Worm (Caenorhabditis elegans): ENCODE measurements around the gene Y56A3A.16.
A peak's percentile ranks its signal among the peaks of the same experiment; 100 is the strongest.

Gene Y56A3A.16

DNA sequence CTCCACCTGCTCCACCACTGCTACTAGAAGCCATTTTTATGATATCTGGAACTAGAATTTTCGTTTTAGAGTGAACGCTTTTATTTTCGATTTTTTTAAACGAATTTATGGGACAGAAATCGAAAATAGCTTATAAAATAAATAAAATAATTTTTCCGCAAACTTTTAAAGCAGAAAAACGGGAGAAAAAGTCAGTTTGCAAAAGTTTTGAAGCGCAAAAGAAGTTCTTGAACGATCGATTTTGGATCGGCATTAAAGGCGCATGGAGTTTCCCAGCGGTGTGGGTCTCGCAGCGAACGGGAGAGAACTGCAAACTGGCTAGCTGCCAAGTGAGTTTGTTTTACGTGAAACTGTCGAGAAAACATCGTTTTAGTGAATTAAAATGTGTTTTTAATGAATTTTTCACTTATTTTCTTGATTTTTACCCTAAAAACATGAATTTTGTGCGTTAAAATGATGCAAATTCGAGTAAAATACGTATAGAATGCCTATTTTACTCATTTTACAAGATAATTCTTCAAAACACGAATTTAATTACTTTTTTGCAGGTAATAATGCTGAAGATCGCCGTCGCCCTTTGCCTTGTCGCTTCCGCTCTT lies 6.2 kb upstream of the Y56A3A.16 start, which contains the start of the genes ccf-1 and trap-4 (continued):
- no peak for TF ChIP-seq spr-1 (tag; optimal IDR thresholded peaks at IDR 0.05)
- peak; percentile 83 for TF ChIP-seq mes-2 (tag; optimal IDR thresholded peaks at IDR 0.05; ENCODE audit: poor library complexity, severe bottlenecking)
- TF ChIP-seq egl-27 (tag; optimal IDR thresholded peaks at IDR 0.05) = no peak
- TF ChIP-seq fos-1 (tag; optimal IDR thresholded peaks at IDR 0.05) = no peak
- TF ChIP-seq mep-1 (tag; optimal IDR thresholded peaks at IDR 0.05) = peak; percentile 58
- TF ChIP-seq tag-97 (GFP tag; IDR thresholded peaks at IDR 0.05) = no peak
- TF ChIP-seq snpc-4 (tag; optimal IDR thresholded peaks at IDR 0.05) = no peak
- TF ChIP-seq dmd-9 (GFP tag; IDR thresholded peaks at IDR 0.05) = no peak
- TF ChIP-seq unc-62 (GFP tag; optimal IDR thresholded peaks at IDR 0.05 in 1 of 2) = peak in 1 of 2 experiments; percentile 8
- no peak for TF ChIP-seq unc-62 (tag; optimal IDR thresholded peaks at IDR 0.05)
- TF ChIP-seq pqm-1 (tag; optimal IDR thresholded peaks at IDR 0.05) = no peak
- TF ChIP-seq unc-130 (GFP tag; optimal IDR thresholded peaks at IDR 0.05) = no peak
- TF ChIP-seq T26A8.4 (GFP tag; IDR thresholded peaks at IDR 0.05) = no peak
- TF ChIP-seq nhr-11 (tag; optimal IDR thresholded peaks at IDR 0.05) = no peak
- no peak for TF ChIP-seq lin-29 (GFP tag; IDR thresholded peaks at IDR 0.05)
- no peak for TF ChIP-seq ceh-32 (tag; optimal IDR thresholded peaks at IDR 0.05; ENCODE audit: poor library complexity)
- no peak for TF ChIP-seq unc-39 (tag; optimal IDR thresholded peaks at IDR 0.05)
- TF ChIP-seq zag-1 (tag; optimal IDR thresholded peaks at IDR 0.05) = no peak
- no peak for TF ChIP-seq R02D3.7 (tag; optimal IDR thresholded peaks at IDR 0.05)
- no peak for TF ChIP-seq Y105C5A.15 (GFP tag; IDR thresholded peaks at IDR 0.05)
- TF ChIP-seq jun-1 (tag; optimal IDR thresholded peaks at IDR 0.05) = no peak
- TF ChIP-seq mdl-1 (tag; optimal IDR thresholded peaks at IDR 0.05) = no peak
- no peak for TF ChIP-seq D1046.2 (GFP tag; IDR thresholded peaks at IDR 0.05)
- peak; percentile 39 for TF ChIP-seq rbr-2 (tag; optimal IDR thresholded peaks at IDR 0.05)
- TF ChIP-seq ztf-11 (tag; optimal IDR thresholded peaks at IDR 0.05) = no peak
- no peak for TF ChIP-seq ctbp-1 (GFP tag; IDR thresholded peaks at IDR 0.05)
- TF ChIP-seq Y48G9A.11 (GFP tag; IDR thresholded peaks at IDR 0.05) = no peak
- TF ChIP-seq lsy-2 (tag; optimal IDR thresholded peaks at IDR 0.05) = peak in 1 of 2 experiments; percentile 80
- no peak for TF ChIP-seq zfp-2 (tag; optimal IDR thresholded peaks at IDR 0.05)
- TF ChIP-seq gei-8 (GFP tag; optimal IDR thresholded peaks at IDR 0.05) = no peak
- peak; percentile 32 for TF ChIP-seq nhr-28 (tag; optimal IDR thresholded peaks at IDR 0.05)
- TF ChIP-seq ZK337.2 (GFP tag; IDR thresholded peaks at IDR 0.05) = no peak
- no peak for TF ChIP-seq mxl-2 (GFP tag; conservative IDR thresholded peaks at IDR 0.05)
- no peak for TF ChIP-seq attf-4 (tag; optimal IDR thresholded peaks at IDR 0.05)
- TF ChIP-seq nhr-76 (tag; optimal IDR thresholded peaks at IDR 0.05) = no peak
- no peak for TF ChIP-seq lin-1 (GFP tag; IDR thresholded peaks at IDR 0.05)
- no peak for TF ChIP-seq arid-1 (GFP tag; conservative IDR thresholded peaks at IDR 0.05)
- TF ChIP-seq hlh-11 (tag; optimal IDR thresholded peaks at IDR 0.05) = peak; percentile 51
- TF ChIP-seq fkh-10 (GFP tag; optimal IDR thresholded peaks at IDR 0.05) = no peak
- TF ChIP-seq ZK546.5 (tag; optimal IDR thresholded peaks at IDR 0.05) = no peak
- no peak for TF ChIP-seq Y75B8A.6 (GFP tag; IDR thresholded peaks at IDR 0.05)

DNA sequence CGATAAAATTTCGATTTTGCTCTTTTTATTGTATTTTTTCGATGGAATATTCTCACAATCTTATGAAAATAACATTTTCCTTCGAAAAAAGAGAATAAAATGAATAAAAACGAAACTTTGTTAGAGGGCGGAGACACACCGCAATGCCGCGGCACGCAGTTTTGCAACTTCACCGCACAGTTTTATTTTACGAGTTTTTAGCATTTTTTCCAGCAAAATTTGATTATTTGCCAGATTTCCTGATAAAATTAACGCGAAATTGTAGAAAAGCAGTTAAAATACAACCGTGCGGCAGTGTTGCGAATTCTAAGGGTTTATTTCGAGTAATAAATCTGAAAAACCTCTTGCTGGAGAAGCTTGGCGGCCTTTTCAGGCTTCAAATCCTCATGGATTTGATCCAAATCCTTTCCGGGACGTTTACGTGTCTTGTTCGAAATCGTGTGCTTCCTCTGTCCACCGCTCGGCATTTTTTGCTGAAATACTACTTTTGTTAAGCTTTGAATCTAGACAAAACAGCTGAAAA lies 4.2 kb upstream of the Y56A3A.16 start, which contains the start of gene znf-593:
TSS of gene znf-593 (minus strand) at position 473 of the 523 bp plus-strand sequence.
- TF ChIP-seq unc-130 (GFP tag; optimal IDR thresholded peaks at IDR 0.05) (no peak), snpc-1.2 (GFP tag; IDR thresholded peaks at IDR 0.05) (no peak), hlh-30 (tag; optimal IDR thresholded peaks at IDR 0.05; ENCODE audit: insufficient read depth) (no peak), lim-7 (GFP tag; IDR thresholded peaks at IDR 0.05) (no peak), zfp-3 (GFP tag; conservative IDR thresholded peaks at IDR 0.05) (0 out of 2 replicates have a peak, but pooled peaks have one; percentile 30), ama-1 (optimal IDR thresholded peaks at IDR 0.05) (peak; percentile 12), nhr-41 (GFP tag; IDR thresholded peaks at IDR 0.05) (no peak), R02D3.7 (tag; optimal IDR thresholded peaks at IDR 0.05) (no peak), pha-4 (GFP tag; IDR thresholded peaks at IDR 0.05) (0 out of 2 replicates have a peak, but pooled peaks have one; percentile 27), pha-4 (tag; optimal IDR thresholded peaks at IDR 0.05) (no peak), cey-2 (tag; optimal IDR thresholded peaks at IDR 0.05; ENCODE audit: borderline replicate concordance, insufficient read depth) (no peak), lin-13 (GFP tag; optimal IDR thresholded peaks at IDR 0.05) (no peak), dmd-9 (GFP tag; IDR thresholded peaks at IDR 0.05) (no peak), ceh-28 (tag; optimal IDR thresholded peaks at IDR 0.05) (no peak), dpl-1 (GFP tag; optimal IDR thresholded peaks at IDR 0.05) (peak; percentile 18), aha-1 (tag) (peak; percentile 52)

Measured in whole organism, L4 larva.